Worm (Caenorhabditis elegans): Measurements from ENCODE around the gene T05A8.8.

DNA sequence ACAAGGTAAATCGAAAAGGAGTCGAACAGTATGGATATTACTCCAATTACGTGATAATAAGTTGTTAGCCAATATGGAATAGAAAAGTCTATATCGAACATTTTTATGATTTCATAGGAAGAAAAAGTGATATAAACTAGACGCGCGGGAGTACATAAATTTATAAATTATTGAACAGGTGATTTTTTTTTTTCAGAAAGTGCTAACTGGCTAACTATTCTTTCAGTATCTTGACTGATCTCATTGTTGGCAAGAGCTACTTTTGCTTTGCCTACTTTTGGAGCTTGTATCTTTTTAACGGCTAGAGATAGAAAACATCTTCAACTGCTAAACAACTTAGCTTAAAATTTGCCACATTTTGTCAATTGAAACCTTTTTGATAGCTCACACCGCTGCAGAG is 33.7 kb upstream of the T05A8.8 start, which contains the start of gene sri-60:
- no peak for TF ChIP-seq unc-39 (tag; optimal IDR thresholded peaks at IDR 0.05)
- no peak for TF ChIP-seq snpc-4 (tag; optimal IDR thresholded peaks at IDR 0.05)
- TF ChIP-seq nhr-12 (tag; optimal IDR thresholded peaks at IDR 0.05) = no peak
- TF ChIP-seq unc-55 (GFP tag; optimal IDR thresholded peaks at IDR 0.05) = no peak

All from whole organism, L2 larva.